Fruit fly (Drosophila melanogaster) whole organism, embryonic: ENCODE measurements around the gene CG10470.

Source experiments
- CG10147 ChIP-seq: fragments of 200-800 bp; sonication (Bioruptor generic); optimal IDR thresholded peaks from 2 replicates; lab custom pipeline; 2019; ENCODE audit warnings: missing biosample characterization, mild to moderate bottlenecking, missing genetic modification characterization, moderate library complexity
- CG10321 ChIP-seq: fragments of 200-800 bp; sonication (Bioruptor generic); IDR thresholded peaks from 2 replicates; pipeline ENCODE4 v1.3.6; 2022; ENCODE audit warnings: missing biosample characterization, missing genetic modification characterization
- CG11398 ChIP-seq: fragments of 200-800 bp; sonication (Bioruptor generic); optimal IDR thresholded peaks from 2 replicates; lab custom pipeline; 2016; ENCODE audit warnings: missing biosample characterization, missing genetic modification characterization
- CG12104 ChIP-seq: fragments of 200-800 bp; sonication (Bioruptor generic); optimal IDR thresholded peaks from 3 replicates; lab custom pipeline; 2016; ENCODE audit warnings: missing biosample characterization, missing genetic modification characterization
- CG1233 ChIP-seq: fragments of 200-800 bp; sonication (Bioruptor generic); optimal IDR thresholded peaks from 4 replicates; lab custom pipeline; 2018; ENCODE audit warnings: missing biosample characterization, mild to moderate bottlenecking, missing genetic modification characterization
- CG13775 ChIP-seq: fragments of 200-800 bp; sonication (Bioruptor generic); optimal IDR thresholded peaks from 3 replicates; lab custom pipeline; 2017; ENCODE audit warnings: missing biosample characterization, mild to moderate bottlenecking, missing genetic modification characterization
- CG14014 ChIP-seq: fragments of 200-800 bp; sonication (Bioruptor generic); IDR thresholded peaks from 2 replicates; pipeline ENCODE4 v1.3.6; 2022; ENCODE audit warnings: missing biosample characterization, missing genetic modification characterization
- CG1603 ChIP-seq: fragments of 200-800 bp; sonication (Bioruptor generic); optimal IDR thresholded peaks from 2 replicates; lab custom pipeline; 2019; ENCODE audit warnings: missing biosample characterization, mild to moderate bottlenecking, missing genetic modification characterization, moderate library complexity
- CG16815 ChIP-seq: fragments of 200-800 bp; sonication (Bioruptor generic); optimal IDR thresholded peaks from 3 replicates; lab custom pipeline; 2017; ENCODE audit warnings: missing biosample characterization, mild to moderate bottlenecking, missing genetic modification characterization
- CG2875 ChIP-seq: fragments of 200-800 bp; sonication (Bioruptor generic); optimal IDR thresholded peaks from 2 replicates; lab custom pipeline; 2017; ENCODE audit warnings: missing biosample characterization, mild to moderate bottlenecking, missing genetic modification characterization, missing genetic modification reagents
- CG32532 ChIP-seq: fragments of 200-800 bp; sonication (Bioruptor generic); IDR thresholded peaks from 2 replicates; pipeline ENCODE4 v1.3.6; 2022; ENCODE audit warnings: missing biosample characterization, missing genetic modification characterization
- CG3281 ChIP-seq: fragments of 200-800 bp; sonication (Bioruptor generic); optimal IDR thresholded peaks from 3 replicates; lab custom pipeline; 2017; ENCODE audit warnings: missing biosample characterization, mild to moderate bottlenecking, missing genetic modification characterization
- CG4404 ChIP-seq: fragments of 200-800 bp; sonication (Bioruptor generic); IDR thresholded peaks from 2 replicates; pipeline ENCODE4 v1.3.6; 2022; ENCODE audit warnings: missing biosample characterization, missing genetic modification characterization
- CG5245 ChIP-seq: fragments of 200-800 bp; sonication (Bioruptor generic); optimal IDR thresholded peaks from 3 replicates; lab custom pipeline; 2016; ENCODE audit warnings: missing biosample characterization, missing genetic modification characterization
- CG6175 ChIP-seq: fragments of 200-800 bp; sonication (Bioruptor generic); IDR thresholded peaks from 3 replicates; pipeline ENCODE4 v1.3.6; 2022; ENCODE audit warnings: missing biosample characterization, missing genetic modification characterization
- CG6813 ChIP-seq: fragments of 200-800 bp; sonication (Bioruptor generic); optimal IDR thresholded peaks from 2 replicates; lab custom pipeline; 2017; ENCODE audit warnings: missing biosample characterization, missing genetic modification characterization, mild to moderate bottlenecking, moderate library complexity, missing genetic modification reagents
- CG9437 ChIP-seq: fragments of 200-800 bp; sonication (Bioruptor generic); optimal IDR thresholded peaks from 2 replicates; lab custom pipeline; 2018; ENCODE audit warnings: missing biosample characterization, mild to moderate bottlenecking, missing genetic modification characterization
- CG9727 ChIP-seq: fragments of 200-800 bp; sonication (Bioruptor generic); optimal IDR thresholded peaks from 3 replicates; lab custom pipeline; 2017; ENCODE audit warnings: missing biosample characterization, mild to moderate bottlenecking, missing genetic modification characterization
- CG9797 ChIP-seq: fragments of 200-800 bp; sonication (Bioruptor generic); optimal IDR thresholded peaks from 3 replicates; lab custom pipeline; 2018; ENCODE audit warnings: missing biosample characterization, mild to moderate bottlenecking, missing genetic modification characterization
- CkIIα-i1 ChIP-seq: fragments of 200-800 bp; sonication (Bioruptor generic); IDR thresholded peaks from 2 replicates; pipeline ENCODE4 v1.3.6; 2022; ENCODE audit warnings: missing biosample characterization, missing genetic modification characterization
- Dek ChIP-seq: fragments of 200-800 bp; sonication (Bioruptor generic); optimal IDR thresholded peaks from 3 replicates; lab custom pipeline; 2019; ENCODE audit warnings: missing biosample characterization, mild to moderate bottlenecking, missing genetic modification characterization, moderate library complexity
- Doc2 ChIP-seq: fragments of 200-800 bp; sonication (Bioruptor generic); IDR thresholded peaks from 2 replicates; pipeline ENCODE4 v1.3.6; 2022; ENCODE audit warnings: missing biosample characterization, missing genetic modification characterization
- Doc3 ChIP-seq: fragments of 200-800 bp; sonication (Bioruptor generic); IDR thresholded peaks from 3 replicates; pipeline ENCODE4 v1.3.6; 2022; ENCODE audit warnings: missing biosample characterization, missing genetic modification characterization; ENCODE audit not compliant: partially characterized antibody
- E2f2 ChIP-seq: fragments of 200-800 bp; sonication (Bioruptor generic); IDR thresholded peaks from 2 replicates; pipeline ENCODE4 v1.3.6; 2022; ENCODE audit warnings: missing biosample characterization, missing genetic modification characterization
- GATAe ChIP-seq: fragments of 200-800 bp; sonication (Bioruptor generic); conservative IDR thresholded peaks from 2 replicates; pipeline ENCODE4 v1.3.6; 2022; ENCODE audit warnings: missing biosample characterization, missing genetic modification characterization
- HmgD ChIP-seq: fragments of 200-800 bp; sonication (Bioruptor generic); optimal IDR thresholded peaks from 3 replicates; lab custom pipeline; 2016; ENCODE audit warnings: missing biosample characterization, missing genetic modification characterization
- Hr39 ChIP-seq: fragments of >200 bp; optimal IDR thresholded peaks from 2 replicates; lab custom pipeline; 2017
- Jarid2 ChIP-seq: fragments of 200-800 bp; sonication (Bioruptor generic); optimal IDR thresholded peaks from 3 replicates; lab custom pipeline; 2017; ENCODE audit warnings: mild to moderate bottlenecking, missing biosample characterization, missing genetic modification reagents, missing genetic modification characterization
- Med ChIP-seq: fragments of 200-800 bp; sonication (Bioruptor generic); peaks from one replicate; lab custom pipeline; 2016; ENCODE audit warnings: missing biosample characterization, missing genetic modification characterization, mild to moderate bottlenecking, inconsistent platforms, moderate library complexity
- Mes4 ChIP-seq: fragments of 200-800 bp; sonication (Bioruptor generic); optimal IDR thresholded peaks from 2 replicates; lab custom pipeline; 2016; ENCODE audit warnings: missing biosample characterization, missing genetic modification characterization
- Neu2 ChIP-seq: fragments of 200-800 bp; sonication (Bioruptor generic); optimal IDR thresholded peaks from 3 replicates; lab custom pipeline; 2016; ENCODE audit warnings: missing biosample characterization, missing genetic modification characterization, borderline replicate concordance
- Nf-YA ChIP-seq: fragments of 200-800 bp; sonication (Bioruptor generic); IDR thresholded peaks from 2 replicates; pipeline ENCODE4 v1.3.6; 2022; ENCODE audit warnings: missing biosample characterization, missing genetic modification characterization
- Optix ChIP-seq: fragments of 200-800 bp; sonication (Bioruptor generic); IDR thresholded peaks from 3 replicates; pipeline ENCODE4 v1.3.6; 2022; ENCODE audit warnings: missing biosample characterization, missing genetic modification characterization
- PHDP ChIP-seq: fragments of 200-800 bp; sonication (Bioruptor generic); optimal IDR thresholded peaks from 3 replicates; lab custom pipeline; 2018; ENCODE audit warnings: missing biosample characterization, mild to moderate bottlenecking, missing genetic modification characterization, moderate library complexity
- Sry-δ ChIP-seq: fragments of 200-800 bp; sonication (Bioruptor generic); optimal IDR thresholded peaks from 2 replicates; lab custom pipeline; 2016; ENCODE audit warnings: missing biosample characterization, missing genetic modification characterization
- TFAM ChIP-seq: fragments of 200-800 bp; sonication (Bioruptor generic); optimal IDR thresholded peaks from 2 replicates; lab custom pipeline; 2017; ENCODE audit warnings: missing biosample characterization, missing genetic modification characterization, inconsistent platforms
- aop ChIP-seq: fragments of 200-800 bp; sonication (Bioruptor generic); IDR thresholded peaks from 2 replicates; pipeline ENCODE4 v1.3.6; 2022; ENCODE audit warnings: missing biosample characterization, missing genetic modification characterization
- btn ChIP-seq: fragments of 200-800 bp; sonication (Bioruptor generic); optimal IDR thresholded peaks from 2 replicates; lab custom pipeline; 2016; ENCODE audit warnings: missing biosample characterization, missing genetic modification characterization
- chm ChIP-seq: fragments of 200-800 bp; sonication (Bioruptor generic); IDR thresholded peaks from 2 replicates; pipeline ENCODE4 v1.3.6; 2022; ENCODE audit warnings: missing biosample characterization, missing genetic modification characterization
- corto ChIP-seq: fragments of 200-800 bp; sonication (Bioruptor generic); optimal IDR thresholded peaks from 2 replicates; lab custom pipeline; 2016; ENCODE audit warnings: missing biosample characterization, mild to moderate bottlenecking, missing genetic modification characterization, moderate library complexity
- cwo ChIP-seq: fragments of 200-800 bp; sonication (Bioruptor generic); optimal IDR thresholded peaks from 3 replicates; lab custom pipeline; 2017; ENCODE audit warnings: missing biosample characterization, missing genetic modification characterization, mild to moderate bottlenecking, moderate library complexity, missing genetic modification reagents
- dpn ChIP-seq, 2 experiments: fragments of 200-800 bp; sonication (Bioruptor generic); optimal IDR thresholded peaks; 3 replicates each; lab custom pipeline; 2016; ENCODE audit warnings: missing biosample characterization in 2 of 2, missing genetic modification characterization in 2 of 2
- dysf ChIP-seq: fragments of 200-800 bp; sonication (Bioruptor generic); IDR thresholded peaks from 3 replicates; pipeline ENCODE4 v1.3.6; 2022; ENCODE audit warnings: missing biosample characterization, missing genetic modification characterization
- ems ChIP-seq: fragments of 200-800 bp; sonication (Bioruptor generic); optimal IDR thresholded peaks from 3 replicates; lab custom pipeline; 2016; ENCODE audit warnings: missing biosample characterization, missing genetic modification characterization
- gcm2 ChIP-seq: fragments of 200-800 bp; sonication (Bioruptor generic); optimal IDR thresholded peaks from 2 replicates; lab custom pipeline; 2016; ENCODE audit warnings: missing biosample characterization, missing genetic modification characterization
- ham ChIP-seq: fragments of 200-800 bp; sonication (Bioruptor generic); IDR thresholded peaks from 2 replicates; pipeline ENCODE4 v1.3.6; 2022; ENCODE audit warnings: missing biosample characterization, missing genetic modification characterization
- odd ChIP-seq: fragments of 200-800 bp; sonication (Bioruptor generic); optimal IDR thresholded peaks from 2 replicates; lab custom pipeline; 2017; ENCODE audit warnings: missing biosample characterization, mild to moderate bottlenecking, missing genetic modification characterization
- org-1 ChIP-seq: fragments of 200-800 bp; sonication (Bioruptor generic); optimal IDR thresholded peaks from 2 replicates; lab custom pipeline; 2017; ENCODE audit warnings: missing biosample characterization, missing genetic modification characterization
- pita ChIP-seq: fragments of 200-800 bp; sonication (Bioruptor generic); optimal IDR thresholded peaks from 2 replicates; lab custom pipeline; 2017; ENCODE audit warnings: missing biosample characterization, mild to moderate bottlenecking, missing genetic modification characterization
- vvl ChIP-seq: fragments of 200-800 bp; sonication (Bioruptor generic); IDR thresholded peaks from 2 replicates; pipeline ENCODE4 v1.3.6; 2022; ENCODE audit warnings: missing biosample characterization, missing genetic modification characterization

The CG10470 gene

dm6 chr2L:19014032-19014880 is 34.6 kb upstream of the CG10470 start (continued):
- peak; percentile 38 for TF ChIP-seq Jarid2 (GFP tag; lab: Kevin White, UChicago)
- TF ChIP-seq pita (GFP tag; lab: Kevin White, UChicago), result no peak
- TF ChIP-seq CG11398 (GFP tag; lab: Kevin White, UChicago), result no peak
- TF ChIP-seq dpn (GFP tag; optimal IDR thresholded peaks at IDR 0.05; lab: Kevin White, UChicago), result peak; percentile 29 to 37
- peak; percentile 76 for TF ChIP-seq vvl (GFP tag; lab: Robert Waterston, UW)
- peak; percentile 68 for TF ChIP-seq CG13775 (GFP tag; lab: Kevin White, UChicago)
- peak; percentile 42; the same call in 1 of the 2 replicates for TF ChIP-seq CG32532
- TF ChIP-seq CG14014 (GFP tag; lab: Robert Waterston, UW), result peak; percentile 63
- no peak for TF ChIP-seq corto (GFP tag; lab: Kevin White, UChicago)
- TF ChIP-seq HmgD, result no peak
- TF ChIP-seq CG2875 (GFP tag; lab: Kevin White, UChicago), result peak; percentile 28
- no peak for TF ChIP-seq Mes4
- TF ChIP-seq Doc2 (GFP tag; lab: Robert Waterston, UW), result no peak
- TF ChIP-seq CkIIα-i1, result no peak
- no peak for TF ChIP-seq aop (GFP tag; lab: Robert Waterston, UW)
- TF ChIP-seq CG1233 (GFP tag; lab: Kevin White, UChicago), result peak; percentile 74
- no peak for TF ChIP-seq Nf-YA (GFP tag; lab: Robert Waterston, UW)
- TF ChIP-seq Doc3 (GFP tag; lab: Robert Waterston, UW), result no peak
- TF ChIP-seq odd (GFP tag; lab: Kevin White, UChicago), result peak; percentile 78
- TF ChIP-seq GATAe (GFP tag; lab: Robert Waterston, UW), result no peak
- TF ChIP-seq CG9437 (GFP tag; lab: Kevin White, UChicago), result peak; percentile 59
- TF ChIP-seq chm (GFP tag; lab: Robert Waterston, UW), result no peak
- TF ChIP-seq CG5245, result peak; percentile 39
- TF ChIP-seq CG9727 (GFP tag; lab: Kevin White, UChicago), result peak; percentile 77
- TF ChIP-seq CG4404 (GFP tag; lab: Robert Waterston, UW), result peak; percentile 36; the same call in 1 of the 2 replicates
- no peak for TF ChIP-seq CG10321
- no peak for TF ChIP-seq ems
- no peak for TF ChIP-seq Neu2 (GFP tag; lab: Kevin White, UChicago)
- TF ChIP-seq org-1 (GFP tag; lab: Kevin White, UChicago), result peak; percentile 78
- peak; percentile 74 for TF ChIP-seq Dek (tag; lab: Kevin White, UChicago)
- peak; percentile 79 for TF ChIP-seq dysf (GFP tag; lab: Robert Waterston, UW)
- TF ChIP-seq cwo (GFP tag; lab: Kevin White, UChicago), result peak; percentile 69
- peak; percentile 87 for TF ChIP-seq CG3281 (GFP tag; lab: Kevin White, UChicago)
- TF ChIP-seq btn (GFP tag; lab: Kevin White, UChicago), result no peak
- TF ChIP-seq CG9797 (GFP tag; lab: Kevin White, UChicago), result no peak
- TF ChIP-seq E2f2 (GFP tag; lab: Robert Waterston, UW), result peak; percentile 52
- TF ChIP-seq ham (GFP tag; lab: Robert Waterston, UW), result no peak
- peak; percentile 81 for TF ChIP-seq PHDP
- TF ChIP-seq Med (GFP tag; lab: Kevin White, UChicago), result peak; percentile 65
- peak; percentile 82 for TF ChIP-seq CG10147 (GFP tag; lab: Kevin White, UChicago)
- TF ChIP-seq TFAM (GFP tag; lab: Kevin White, UChicago), result no peak
- peak; percentile 52 for TF ChIP-seq CG16815 (GFP tag; lab: Kevin White, UChicago)
- peak; percentile 49 for TF ChIP-seq CG12104 (GFP tag; lab: Kevin White, UChicago)
- TF ChIP-seq gcm2 (GFP tag; lab: Kevin White, UChicago), result no peak
- no peak for TF ChIP-seq Optix (GFP tag; lab: Robert Waterston, UW)
- no peak for TF ChIP-seq Hr39 (lab: Kevin White, UChicago)
- TF ChIP-seq Sry-δ (GFP tag; lab: Kevin White, UChicago), result no peak
- peak; percentile 70 for TF ChIP-seq CG6813 (GFP tag; lab: Kevin White, UChicago)
- no peak for TF ChIP-seq CG6175 (GFP tag; lab: Robert Waterston, UW)
- TF ChIP-seq CG1603 (tag; lab: Kevin White, UChicago), result peak; percentile 9
